Fruit fly (Drosophila melanogaster) whole organism, embryonic: ENCODE results near the gene Ilp4.
A peak's percentile ranks its signal among the peaks of the same experiment; 100 is the strongest.

Experiments
- CG10543 ChIP-seq: fragments of 200-800 bp; sonication (Bioruptor generic); optimal IDR thresholded peaks from 3 replicates; lab custom pipeline; 2017; ENCODE audit warnings: missing biosample characterization, mild to moderate bottlenecking, missing genetic modification characterization, moderate library complexity
- CG11560 ChIP-seq: fragments of 200-800 bp; sonication (Bioruptor generic); IDR thresholded peaks from 3 replicates; pipeline ENCODE4 v1.3.6; 2022; ENCODE audit warnings: missing biosample characterization, missing genetic modification characterization
- CG12071 ChIP-seq: fragments of 200-800 bp; sonication (Bioruptor generic); optimal IDR thresholded peaks from 3 replicates; lab custom pipeline; 2018; ENCODE audit warnings: missing biosample characterization, mild to moderate bottlenecking, missing genetic modification characterization
- CG12104 ChIP-seq: fragments of 200-800 bp; sonication (Bioruptor generic); optimal IDR thresholded peaks from 3 replicates; lab custom pipeline; 2016; ENCODE audit warnings: missing biosample characterization, missing genetic modification characterization
- CG12219 ChIP-seq: fragments of 200-800 bp; sonication (Bioruptor generic); optimal IDR thresholded peaks from 3 replicates; lab custom pipeline; 2018; ENCODE audit warnings: missing biosample characterization, mild to moderate bottlenecking, missing genetic modification characterization
- CG12769 ChIP-seq: fragments of 200-800 bp; sonication (Bioruptor generic); optimal IDR thresholded peaks from 2 replicates; lab custom pipeline; 2019; ENCODE audit warnings: missing biosample characterization, mild to moderate bottlenecking, missing genetic modification characterization, moderate library complexity
- CG15696 ChIP-seq: fragments of 200-800 bp; sonication (Bioruptor generic); optimal IDR thresholded peaks from 2 replicates; lab custom pipeline; 2019; ENCODE audit warnings: missing biosample characterization, mild to moderate bottlenecking, missing genetic modification characterization, moderate library complexity
- CG16815 ChIP-seq: fragments of 200-800 bp; sonication (Bioruptor generic); optimal IDR thresholded peaks from 3 replicates; lab custom pipeline; 2017; ENCODE audit warnings: missing biosample characterization, mild to moderate bottlenecking, missing genetic modification characterization
- CG17385 ChIP-seq: fragments of 200-800 bp; sonication (Bioruptor generic); optimal IDR thresholded peaks from 3 replicates; lab custom pipeline; 2018; ENCODE audit warnings: missing biosample characterization, mild to moderate bottlenecking, missing genetic modification characterization
- CG1832 ChIP-seq: fragments of 200-800 bp; sonication (Bioruptor generic); optimal IDR thresholded peaks from 2 replicates; lab custom pipeline; 2017; ENCODE audit warnings: missing biosample characterization, mild to moderate bottlenecking, missing genetic modification characterization, inconsistent platforms
- CG2712 ChIP-seq: fragments of 200-800 bp; optimal IDR thresholded peaks from 3 replicates; lab custom pipeline; 2019; ENCODE audit warnings: missing biosample characterization, mild to moderate bottlenecking, missing genetic modification characterization, moderate library complexity
- CG43689 ChIP-seq: fragments of 200-800 bp; sonication (Bioruptor generic); IDR thresholded peaks from 2 replicates; pipeline ENCODE4 v1.3.6; 2022; ENCODE audit warnings: missing biosample characterization, missing genetic modification characterization
- CG4424 ChIP-seq: fragments of 200-800 bp; sonication (Bioruptor generic); optimal IDR thresholded peaks from 3 replicates; lab custom pipeline; 2016; ENCODE audit warnings: missing biosample characterization, missing genetic modification characterization
- CG6683 ChIP-seq: fragments of 200-800 bp; sonication (Bioruptor generic); optimal IDR thresholded peaks from 2 replicates; lab custom pipeline; 2017; ENCODE audit warnings: missing biosample characterization, mild to moderate bottlenecking, missing genetic modification characterization, missing genetic modification reagents
- CG8478 ChIP-seq: fragments of >200 bp; optimal IDR thresholded peaks from 2 replicates; lab custom pipeline; 2018
- CG9876 ChIP-seq: fragments of 200-800 bp; sonication (Bioruptor generic); optimal IDR thresholded peaks from 2 replicates; lab custom pipeline; 2016; ENCODE audit warnings: missing biosample characterization, missing genetic modification characterization
- Ets65A ChIP-seq: fragments of 200-800 bp; sonication (Bioruptor generic); peaks from one replicate; lab custom pipeline; 2016; ENCODE audit warnings: missing biosample characterization, missing genetic modification characterization
- Ets97D ChIP-seq: fragments of 200-800 bp; sonication (Bioruptor generic); optimal IDR thresholded peaks from 3 replicates; lab custom pipeline; 2016; ENCODE audit warnings: missing biosample characterization, missing genetic modification characterization
- Lim3 ChIP-seq: fragments of 200-800 bp; sonication (Bioruptor generic); IDR thresholded peaks from 2 replicates; pipeline ENCODE4 v1.3.6; 2022; ENCODE audit warnings: missing biosample characterization, missing genetic modification characterization
- MTF-1 ChIP-seq: fragments of 200-800 bp; sonication (Bioruptor generic); optimal IDR thresholded peaks from 2 replicates; lab custom pipeline; 2018; ENCODE audit warnings: missing biosample characterization, mild to moderate bottlenecking, missing genetic modification characterization, borderline replicate concordance
- Meics ChIP-seq: fragments of 200-800 bp; sonication (Bioruptor generic); optimal IDR thresholded peaks from 2 replicates; lab custom pipeline; 2017; ENCODE audit warnings: missing biosample characterization, mild to moderate bottlenecking, missing genetic modification characterization
- Mrtf ChIP-seq: fragments of 200-800 bp; sonication (Bioruptor generic); IDR thresholded peaks from 3 replicates; pipeline ENCODE4 v1.3.6; 2022; ENCODE audit warnings: missing biosample characterization, missing genetic modification characterization
- Nf-YA ChIP-seq: fragments of 200-800 bp; sonication (Bioruptor generic); IDR thresholded peaks from 2 replicates; pipeline ENCODE4 v1.3.6; 2022; ENCODE audit warnings: missing biosample characterization, missing genetic modification characterization
- Oaz ChIP-seq: fragments of 200-800 bp; sonication (Bioruptor generic); IDR thresholded peaks from 2 replicates; pipeline ENCODE4 v1.3.6; 2022; ENCODE audit warnings: missing biosample characterization, missing genetic modification characterization
- Ravus ChIP-seq: fragments of 200-800 bp; sonication (Bioruptor generic); IDR thresholded peaks from 2 replicates; pipeline ENCODE4 v1.3.6; 2022; ENCODE audit warnings: missing biosample characterization, missing genetic modification characterization
- abd-A ChIP-seq: fragments of 200-800 bp; sonication (Bioruptor generic); optimal IDR thresholded peaks from 3 replicates; lab custom pipeline; 2019; ENCODE audit warnings: missing biosample characterization, mild to moderate bottlenecking, missing genetic modification characterization, moderate library complexity
- bbx ChIP-seq: fragments of 200-800 bp; sonication (Bioruptor generic); IDR thresholded peaks from 2 replicates; pipeline ENCODE4 v1.3.6; 2022; ENCODE audit warnings: missing biosample characterization, missing genetic modification characterization; ENCODE audit not compliant: partially characterized antibody
- cg ChIP-seq: fragments of 200-800 bp; sonication (Bioruptor generic); optimal IDR thresholded peaks from 3 replicates; lab custom pipeline; 2019; ENCODE audit warnings: missing biosample characterization, mild to moderate bottlenecking, missing genetic modification characterization, moderate library complexity
- chinmo ChIP-seq: fragments of 200-800 bp; sonication (Bioruptor generic); IDR thresholded peaks from 4 replicates; pipeline ENCODE4 v1.3.6; 2022; ENCODE audit warnings: missing biosample characterization, missing genetic modification characterization; ENCODE audit not compliant: partially characterized antibody
- eyg ChIP-seq: fragments of 200-800 bp; sonication (Bioruptor generic); optimal IDR thresholded peaks from 3 replicates; lab custom pipeline; 2016; ENCODE audit warnings: missing biosample characterization, missing genetic modification characterization
- gcm2 ChIP-seq: fragments of 200-800 bp; sonication (Bioruptor generic); optimal IDR thresholded peaks from 2 replicates; lab custom pipeline; 2016; ENCODE audit warnings: missing biosample characterization, missing genetic modification characterization
- grn ChIP-seq: fragments of 200-800 bp; sonication (Bioruptor generic); optimal IDR thresholded peaks from 3 replicates; lab custom pipeline; 2017; ENCODE audit warnings: missing biosample characterization, missing genetic modification characterization
- lilli ChIP-seq: fragments of 200-800 bp; sonication (Bioruptor generic); optimal IDR thresholded peaks from 3 replicates; lab custom pipeline; 2016; ENCODE audit warnings: missing biosample characterization, missing genetic modification characterization
- nerfin-1 ChIP-seq: fragments of 200-800 bp; sonication (Bioruptor generic); optimal IDR thresholded peaks from 3 replicates; lab custom pipeline; 2019; ENCODE audit warnings: missing biosample characterization, mild to moderate bottlenecking, missing genetic modification characterization, moderate library complexity
- ro ChIP-seq: fragments of 200-800 bp; sonication (Bioruptor generic); IDR thresholded peaks from 2 replicates; pipeline ENCODE4 v1.3.6; 2022; ENCODE audit warnings: missing biosample characterization, missing genetic modification characterization
- run ChIP-seq: fragments of 200-800 bp; sonication (Bioruptor generic); optimal IDR thresholded peaks from 3 replicates; lab custom pipeline; 2018; ENCODE audit warnings: missing biosample characterization, mild to moderate bottlenecking, missing genetic modification characterization
- sd ChIP-seq: fragments of 200-800 bp; sonication (Bioruptor generic); optimal IDR thresholded peaks from 3 replicates; lab custom pipeline; 2018; ENCODE audit warnings: missing biosample characterization, mild to moderate bottlenecking, missing genetic modification characterization, moderate library complexity
- sr ChIP-seq: fragments of 200-800 bp; sonication (Bioruptor generic); IDR thresholded peaks from 3 replicates; pipeline ENCODE4 v1.3.6; 2022; ENCODE audit warnings: missing biosample characterization, missing genetic modification characterization
- stwl ChIP-seq: fragments of 200-800 bp; sonication (Bioruptor generic); optimal IDR thresholded peaks from 3 replicates; lab custom pipeline; 2018; ENCODE audit warnings: missing biosample characterization, mild to moderate bottlenecking, missing genetic modification characterization, moderate library complexity
- wor ChIP-seq: fragments of 200-800 bp; sonication (Bioruptor generic); IDR thresholded peaks from 2 replicates; pipeline ENCODE4 v1.3.6; 2022; ENCODE audit warnings: missing biosample characterization, missing genetic modification characterization

The Ilp4 gene

DNA sequence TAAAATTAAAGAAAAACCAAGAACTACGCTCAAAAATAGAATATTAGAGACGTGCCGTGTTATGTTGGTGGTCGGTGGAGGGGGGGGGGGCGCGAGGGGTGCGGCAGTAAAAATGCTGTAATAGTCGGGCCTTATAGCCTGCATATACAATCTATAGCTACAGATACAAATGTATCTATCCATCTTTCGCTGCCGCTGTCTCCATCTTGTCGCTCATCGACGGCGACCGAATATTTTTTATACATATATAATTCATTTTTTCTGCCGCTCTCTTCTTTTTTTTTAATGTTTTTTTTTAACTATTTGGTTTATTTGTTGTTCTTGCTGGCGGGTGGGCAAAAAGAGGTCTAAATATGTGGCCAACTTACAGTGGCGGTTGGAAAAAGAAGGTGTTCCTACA is 10.6 kb upstream of the Ilp4 start (continued):
- TF ChIP-seq CG12219 (GFP tag; lab: Kevin White, UChicago) (no peak), gcm2 (GFP tag; lab: Kevin White, UChicago) (no peak)

DNA sequence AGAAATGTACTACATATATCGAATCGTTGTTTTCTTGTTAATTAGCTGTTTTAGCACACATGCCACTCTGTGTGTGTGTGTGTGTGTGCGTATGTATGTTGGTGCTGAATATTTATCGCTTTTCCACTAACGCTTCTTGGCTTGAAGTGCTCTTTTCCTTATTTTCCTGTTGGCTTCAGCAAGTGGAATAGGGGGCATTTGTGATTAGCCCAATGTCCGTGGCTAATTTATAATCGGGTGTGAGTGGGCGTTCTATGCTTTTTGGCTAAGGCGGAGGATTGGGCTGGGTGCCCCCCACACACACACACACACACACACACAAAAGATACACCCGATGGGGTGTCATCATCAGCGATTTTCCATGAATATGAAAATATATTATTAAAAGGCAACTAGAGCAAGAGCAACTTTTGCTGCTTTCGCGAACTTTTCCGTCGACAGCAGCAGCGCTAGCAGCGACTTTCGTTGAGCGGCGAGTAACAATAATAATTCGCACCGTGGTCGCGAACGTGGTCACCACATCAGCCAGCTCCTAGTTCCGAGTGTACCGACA is 9.4 kb upstream of the Ilp4 start, which contains the start of gene CG43897:
TSS of gene CG43897 (plus strand) at position 503 of the 553 bp plus-strand sequence.
- TF ChIP-seq CG10543 = peak; percentile 19
- TF ChIP-seq grn (GFP tag; lab: Kevin White, UChicago) = no peak
- 0 out of 4 replicates have a peak, but pooled peaks have one; percentile 23 for TF ChIP-seq chinmo (GFP tag; lab: Robert Waterston, UW)
- TF ChIP-seq CG15696 (tag; lab: Kevin White, UChicago) = no peak
- no peak for TF ChIP-seq Ravus (GFP tag; lab: Robert Waterston, UW)
- TF ChIP-seq sd (tag; lab: Kevin White, UChicago) = peak; percentile 58
- TF ChIP-seq CG6683 (GFP tag; lab: Kevin White, UChicago) = no peak
- TF ChIP-seq CG12769 (tag; lab: Kevin White, UChicago) = peak; percentile 87
- 0 out of 2 replicates have a peak, but pooled peaks have one; percentile 22 for TF ChIP-seq ro
- no peak for TF ChIP-seq MTF-1 (GFP tag; lab: Kevin White, UChicago)
- peak; percentile 26 for TF ChIP-seq cg (GFP tag; lab: Kevin White, UChicago)
- TF ChIP-seq Lim3 = no peak
- TF ChIP-seq CG1832 (GFP tag; lab: Kevin White, UChicago) = no peak
- no peak for TF ChIP-seq CG17385
- TF ChIP-seq CG43689 = no peak
- no peak for TF ChIP-seq CG4424
- no peak for TF ChIP-seq Ets97D (GFP tag; lab: Kevin White, UChicago)
- no peak for TF ChIP-seq CG9876 (GFP tag; lab: Kevin White, UChicago)
- TF ChIP-seq sr (GFP tag; lab: Robert Waterston, UW) = peak; percentile 92

dm6 chr3L:9802020-9802419 is 2.0 kb downstream of the Ilp4 start, which contains the start of gene Ilp3:
TSS of gene Ilp3 (minus strand) at chr3L:9802120.
- TF ChIP-seq Meics = no peak
- peak; percentile 52 for TF ChIP-seq Ets65A (GFP tag; lab: Kevin White, UChicago)
- peak; percentile 51 for TF ChIP-seq CG8478 (lab: Kevin White, UChicago)

DNA sequence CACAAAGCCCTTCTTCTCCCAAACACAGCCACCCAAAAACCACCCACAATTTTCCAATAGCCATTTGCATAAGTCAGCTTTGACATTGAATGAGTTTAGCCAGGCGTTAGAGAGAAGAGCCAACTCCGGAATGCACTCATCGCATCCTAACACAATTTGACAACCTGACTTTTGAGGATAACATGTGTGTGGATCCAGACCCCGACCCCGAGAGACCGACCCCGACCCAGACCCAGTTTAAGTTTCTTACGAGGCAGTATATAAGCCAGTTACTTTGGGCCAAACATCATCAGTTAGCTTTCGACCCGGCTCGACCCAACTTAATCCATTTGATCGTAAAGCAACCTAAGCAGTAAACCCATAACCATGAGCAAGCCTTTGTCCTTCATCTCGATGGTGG is 4.7 kb downstream of the Ilp4 start, which contains the start of gene Ilp2:
TSS of gene Ilp2 (plus strand) at position 301 of the 400 bp plus-strand sequence.
- TF ChIP-seq nerfin-1 = no peak
- no peak for TF ChIP-seq CG12071
- TF ChIP-seq Mrtf = no peak
- TF ChIP-seq CG2712 (tag; lab: Kevin White, UChicago) = no peak
- TF ChIP-seq CG43689 = no peak
- no peak for TF ChIP-seq abd-A (tag; lab: Kevin White, UChicago)
- TF ChIP-seq run (tag; lab: Kevin White, UChicago) = no peak
- TF ChIP-seq stwl (tag; lab: Kevin White, UChicago) = no peak
- TF ChIP-seq bbx (GFP tag; lab: Robert Waterston, UW) = no peak
- no peak for TF ChIP-seq wor (GFP tag; lab: Robert Waterston, UW)
- TF ChIP-seq CG16815 = no peak
- TF ChIP-seq Oaz = no peak
- no peak for TF ChIP-seq CG9876 (GFP tag; lab: Kevin White, UChicago)
- TF ChIP-seq eyg (GFP tag; lab: Kevin White, UChicago) = no peak
- no peak for TF ChIP-seq Nf-YA (GFP tag; lab: Robert Waterston, UW)
- TF ChIP-seq lilli (GFP tag; lab: Kevin White, UChicago) = no peak
- no peak for TF ChIP-seq CG11560 (tag; lab: Robert Waterston, UW)
- TF ChIP-seq CG12104 (GFP tag; lab: Kevin White, UChicago) = no peak
